Worm (Caenorhabditis elegans): ENCODE results near the gene F47B8.3.

- TF ChIP-seq flt-1 (GFP tag; IDR thresholded peaks at IDR 0.05) (no peak), ama-1 (optimal IDR thresholded peaks at IDR 0.05) (no peak)
These were observed 45.7 kb upstream of the F47B8.3 start for ce11 chrV:14368272-14369052.

All from whole organism, early embryonic.